Fruit fly (Drosophila melanogaster): ENCODE data around the gene CG34279.

The CG34279 gene

DNA sequence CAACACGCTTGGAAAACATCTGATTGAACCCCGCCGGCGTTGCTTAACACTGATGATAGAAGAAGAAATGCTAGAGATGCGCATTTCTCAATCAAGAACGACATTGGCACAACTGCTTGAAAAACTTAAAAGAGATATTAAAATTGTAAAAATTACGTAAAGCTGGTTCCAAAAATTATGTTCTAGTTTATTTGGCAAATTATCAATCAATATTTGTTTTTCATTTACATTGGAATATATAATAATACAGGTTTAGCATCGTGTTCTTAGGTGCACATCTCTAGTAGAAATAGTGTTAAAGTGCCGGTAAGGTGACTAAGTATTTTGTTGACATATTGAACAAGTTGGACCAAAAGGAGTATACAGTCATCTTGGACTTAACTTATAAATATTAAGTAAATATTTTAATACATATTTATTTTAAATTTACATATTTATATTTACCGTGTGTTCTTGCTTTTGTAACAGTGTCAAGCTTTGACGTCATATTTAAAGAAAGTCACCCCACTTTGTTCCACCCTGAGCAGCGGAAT is 11.7 kb downstream of the CG34279 start, which contains the start of the genes Brf and sds22 (continued):
- TF ChIP-seq CG8290 (GFP tag; optimal IDR thresholded peaks at IDR 0.05) (peak; percentile 96), CG8290 (tag; optimal IDR thresholded peaks at IDR 0.05) (peak; percentile 71 to 88), CG9727 (GFP tag; optimal IDR thresholded peaks at IDR 0.05) (peak; percentile 95), gcm (GFP tag; optimal IDR thresholded peaks at IDR 0.05) (peak; percentile 90), run (tag; optimal IDR thresholded peaks at IDR 0.05) (peak; percentile 47), tna (GFP tag; IDR thresholded peaks at IDR 0.05; ENCODE audit: partially characterized antibody) (peak; percentile 56; the same call in 1 of the 2 replicates), croc (GFP tag; conservative IDR thresholded peaks at IDR 0.05) (peak; percentile 93), CG4328 (GFP tag; optimal IDR thresholded peaks at IDR 0.05) (peak; percentile 95), gro (GFP tag; optimal IDR thresholded peaks at IDR 0.05) (peak; percentile 96), usp (GFP tag; optimal IDR thresholded peaks at IDR 0.05) (no peak), Hand (GFP tag; optimal IDR thresholded peaks at IDR 0.05) (peak; percentile 80), Taf1 (GFP tag; IDR thresholded peaks at IDR 0.05) (peak; percentile 74), D (optimal IDR thresholded peaks at IDR 0.05) (no peak), D (GFP tag; optimal IDR thresholded peaks at IDR 0.05) (peak; percentile 90), chm (GFP tag; IDR thresholded peaks at IDR 0.05) (peak; percentile 73), mam (GFP tag; optimal IDR thresholded peaks at IDR 0.05) (peak; percentile 97), otp (GFP tag; IDR thresholded peaks at IDR 0.05) (peak; percentile 79), Max (GFP tag; optimal IDR thresholded peaks at IDR 0.05) (peak; percentile 98), Usf (GFP tag; optimal IDR thresholded peaks at IDR 0.05) (peak; percentile 93), Hr78 (GFP tag; optimal IDR thresholded peaks at IDR 0.05) (peak in 1 of 2 experiments; percentile 77), CG16813 (GFP tag; IDR thresholded peaks at IDR 0.05; ENCODE audit: partially characterized antibody) (peak; percentile 87), CG1233 (GFP tag; optimal IDR thresholded peaks at IDR 0.05) (peak; percentile 95)

DNA sequence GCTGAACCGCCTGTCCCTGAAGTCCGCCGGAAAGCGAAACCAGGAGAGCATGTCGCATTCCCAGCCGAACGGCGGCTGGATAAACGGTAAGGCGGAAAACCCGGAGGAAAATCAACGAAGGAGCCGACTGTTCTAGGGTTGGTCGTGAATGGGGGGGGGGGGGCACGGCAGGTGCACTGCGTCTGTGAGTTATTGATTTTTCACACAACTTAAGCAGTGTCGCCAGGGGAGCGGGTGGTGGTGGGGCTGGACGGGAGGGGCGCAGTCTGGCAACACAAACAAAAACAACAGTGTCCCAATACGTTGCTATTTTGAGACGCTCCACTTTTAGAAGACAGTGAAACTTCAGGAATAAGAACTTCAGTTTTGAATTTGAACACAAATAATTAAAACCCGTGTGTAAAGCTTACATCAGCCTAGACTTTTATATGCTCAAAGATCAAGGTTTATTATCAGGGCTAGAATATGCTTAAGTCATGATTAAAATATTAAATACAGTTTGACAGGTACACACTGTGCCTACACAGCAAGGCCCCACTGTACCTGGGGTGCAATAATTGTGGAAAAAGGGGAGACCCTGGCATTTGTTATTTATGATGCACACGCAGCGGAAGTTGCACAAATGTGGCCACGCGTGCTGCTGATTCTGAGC is 16.8 kb downstream of the CG34279 start:
- TF ChIP-seq toy (GFP tag; IDR thresholded peaks at IDR 0.05), result no peak
- peak; percentile 43 for TF ChIP-seq CG18619 (GFP tag; optimal IDR thresholded peaks at IDR 0.05)
- peak; percentile 68 for TF ChIP-seq tgo (GFP tag; IDR thresholded peaks at IDR 0.05)
- TF ChIP-seq cas (GFP tag; IDR thresholded peaks at IDR 0.05), result no peak
- TF ChIP-seq grau (tag; optimal IDR thresholded peaks at IDR 0.05), result peak; percentile 95
- TF ChIP-seq CG1832 (GFP tag; optimal IDR thresholded peaks at IDR 0.05), result no peak
- peak; percentile 35 for TF ChIP-seq zen (tag; optimal IDR thresholded peaks at IDR 0.05)
- no peak for TF ChIP-seq h (optimal IDR thresholded peaks at IDR 0.05)
- peak; percentile 22 for TF ChIP-seq CG17186 (GFP tag; optimal IDR thresholded peaks at IDR 0.05)
- TF ChIP-seq CG13624 (GFP tag; optimal IDR thresholded peaks at IDR 0.05), result no peak
- TF ChIP-seq Poxn (GFP tag; IDR thresholded peaks at IDR 0.05), result no peak
- peak; percentile 61 for TF ChIP-seq salm (tag; optimal IDR thresholded peaks at IDR 0.05)
- TF ChIP-seq dm (GFP tag; optimal IDR thresholded peaks at IDR 0.05), result no peak
- peak; percentile 8 for TF ChIP-seq org-1 (GFP tag; optimal IDR thresholded peaks at IDR 0.05)
- TF ChIP-seq CG11093 (GFP tag; IDR thresholded peaks at IDR 0.05), result peak; percentile 72; the same call in 2 of the 3 replicates
- TF ChIP-seq pzg (GFP tag; optimal IDR thresholded peaks at IDR 0.05), result no peak
- peak; percentile 42 for TF ChIP-seq CG4328 (GFP tag; optimal IDR thresholded peaks at IDR 0.05)
- TF ChIP-seq onecut (GFP tag; IDR thresholded peaks at IDR 0.05), result peak; percentile 100
- TF ChIP-seq corto (GFP tag; optimal IDR thresholded peaks at IDR 0.05), result no peak
- TF ChIP-seq Opbp (GFP tag; IDR thresholded peaks at IDR 0.05; ENCODE audit: partially characterized antibody), result no peak
- no peak for TF ChIP-seq CG6791 (GFP tag; IDR thresholded peaks at IDR 0.05; ENCODE audit: partially characterized antibody)
- no peak for TF ChIP-seq CrebB (tag; optimal IDR thresholded peaks at IDR 0.05)
- TF ChIP-seq sc (optimal IDR thresholded peaks at IDR 0.05), result no peak
- peak; percentile 59 for TF ChIP-seq sc (GFP tag; optimal IDR thresholded peaks at IDR 0.05)
- peak; percentile 12 for TF ChIP-seq Lhr (GFP tag; optimal IDR thresholded peaks at IDR 0.05)
- no peak for TF ChIP-seq mam (GFP tag; optimal IDR thresholded peaks at IDR 0.05)
- TF ChIP-seq CG6654 (GFP tag; optimal IDR thresholded peaks at IDR 0.05), result peak; percentile 47
- no peak for TF ChIP-seq CG10565 (GFP tag; optimal IDR thresholded peaks at IDR 0.05)
- TF ChIP-seq al (GFP tag; IDR thresholded peaks at IDR 0.05), result no peak
- TF ChIP-seq CG10959 (GFP tag; IDR thresholded peaks at IDR 0.05), result peak; percentile 37; the same call in 1 of the 2 replicates

Measured in whole organism, embryonic.